Fruit fly (Drosophila melanogaster) whole organism, adult: ENCODE data around the gene CG17784.

Experiments
- CG11617 ChIP-seq: fragments of 200-800 bp; sonication (Bioruptor generic); optimal IDR thresholded peaks from 2 replicates; lab custom pipeline; 2017; ENCODE audit warnings: mild to moderate bottlenecking, missing biosample characterization, missing genetic modification reagents, missing genetic modification characterization
- CG12768 ChIP-seq: fragments of 200-800 bp; sonication (Bioruptor generic); optimal IDR thresholded peaks from 2 replicates; lab custom pipeline; 2017; ENCODE audit warnings: missing biosample characterization, missing genetic modification characterization, mild to moderate bottlenecking, moderate library complexity, missing genetic modification reagents
- CG14711 ChIP-seq: fragments of 200-800 bp; sonication (Bioruptor generic); optimal IDR thresholded peaks from 2 replicates; lab custom pipeline; 2018; ENCODE audit warnings: missing biosample characterization, mild to moderate bottlenecking, missing genetic modification characterization, moderate library complexity
- CG33017 ChIP-seq: fragments of 200-800 bp; sonication (Bioruptor generic); optimal IDR thresholded peaks from 2 replicates; lab custom pipeline; 2018; ENCODE audit warnings: missing biosample characterization, mild to moderate bottlenecking, missing genetic modification characterization, moderate library complexity
- CG5204 ChIP-seq: fragments of 200-800 bp; sonication (Bioruptor generic); optimal IDR thresholded peaks from 2 replicates; lab custom pipeline; 2016; ENCODE audit warnings: missing biosample characterization, missing genetic modification characterization
- Crg-1 ChIP-seq: fragments of 200-800 bp; sonication (Bioruptor generic); optimal IDR thresholded peaks from 2 replicates; lab custom pipeline; 2016; ENCODE audit warnings: missing biosample characterization, missing genetic modification characterization
- Hr96 ChIP-seq: fragments of 200-800 bp; sonication (Bioruptor generic); optimal IDR thresholded peaks from 2 replicates; lab custom pipeline; 2016; ENCODE audit warnings: missing biosample characterization, missing genetic modification characterization
- bab1 ChIP-seq: fragments of 200-800 bp; sonication (Bioruptor generic); optimal IDR thresholded peaks from 3 replicates; lab custom pipeline; 2019; ENCODE audit warnings: missing biosample characterization, mild to moderate bottlenecking, missing genetic modification characterization, moderate library complexity
- cnc ChIP-seq, 2 experiments: fragments of >200 bp; optimal IDR thresholded peaks; 2 replicates each; lab custom pipeline; 2017
- kay ChIP-seq: fragments of 200-800 bp; sonication (Bioruptor generic); peaks from one replicate; lab custom pipeline; 2016; ENCODE audit warnings: missing biosample characterization, missing genetic modification characterization, borderline replicate concordance
- ovo ChIP-seq: fragments of 200-800 bp; sonication (Bioruptor generic); optimal IDR thresholded peaks from 2 replicates; lab custom pipeline; 2016; ENCODE audit warnings: missing biosample characterization, missing genetic modification characterization
- pad ChIP-seq: fragments of 200-800 bp; sonication (Bioruptor generic); optimal IDR thresholded peaks from 3 replicates; lab custom pipeline; 2017; ENCODE audit warnings: missing biosample characterization, missing genetic modification characterization, mild to moderate bottlenecking, moderate library complexity, missing genetic modification reagents
- tj ChIP-seq: fragments of 200-800 bp; sonication (Bioruptor generic); optimal IDR thresholded peaks from 3 replicates; lab custom pipeline; 2017; ENCODE audit warnings: missing biosample characterization, mild to moderate bottlenecking, missing genetic modification characterization, moderate library complexity

DNA sequence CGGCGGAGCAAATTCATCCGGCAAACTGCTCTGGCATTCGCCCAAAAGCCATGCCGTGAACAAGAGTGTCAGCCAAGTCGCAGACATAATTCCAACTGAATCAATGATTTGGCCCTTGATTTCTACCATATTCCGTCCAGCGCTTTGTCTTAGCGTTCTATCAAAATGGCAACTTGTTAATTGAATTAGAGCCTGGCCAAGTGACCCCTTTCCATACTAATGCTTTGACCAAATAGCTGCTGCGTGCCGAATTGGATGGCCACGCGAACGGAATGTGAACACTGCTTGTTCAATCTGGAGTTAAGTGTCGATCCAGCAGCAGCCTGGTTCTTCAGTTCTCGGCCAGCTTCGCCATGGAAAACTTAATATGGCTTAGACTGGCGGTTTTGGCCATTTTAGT is 25.5 kb upstream of the CG17784 start, which contains the start of the genes CG5768 and CG13615:
- TF ChIP-seq kay (GFP tag; lab: Kevin White, UChicago): no peak
- no peak for TF ChIP-seq bab1 (GFP tag; lab: Kevin White, UChicago)
- no peak for TF ChIP-seq CG33017 (tag; lab: Kevin White, UChicago)
- no peak for TF ChIP-seq CG5204
- TF ChIP-seq cnc (optimal IDR thresholded peaks at IDR 0.05; lab: Kevin White, UChicago): no peak
- no peak for TF ChIP-seq pad (GFP tag; lab: Kevin White, UChicago)
- TF ChIP-seq CG14711 (tag; lab: Kevin White, UChicago): no peak
- TF ChIP-seq Crg-1 (GFP tag; lab: Kevin White, UChicago): no peak
- TF ChIP-seq CG12768 (GFP tag; lab: Kevin White, UChicago): no peak
- no peak for TF ChIP-seq tj (GFP tag; lab: Kevin White, UChicago)
- no peak for TF ChIP-seq ovo
- no peak for TF ChIP-seq CG11617 (GFP tag; lab: Kevin White, UChicago)
- TF ChIP-seq Hr96 (GFP tag; lab: Kevin White, UChicago): no peak
